Fruit fly (Drosophila melanogaster) whole organism, adult: ENCODE measurements around the gene QIL1.

Source experiments
- CG11617 ChIP-seq: fragments of 200-800 bp; sonication (Bioruptor generic); optimal IDR thresholded peaks from 2 replicates; lab custom pipeline; 2017; ENCODE audit warnings: mild to moderate bottlenecking, missing biosample characterization, missing genetic modification reagents, missing genetic modification characterization
- CG12768 ChIP-seq: fragments of 200-800 bp; sonication (Bioruptor generic); optimal IDR thresholded peaks from 2 replicates; lab custom pipeline; 2017; ENCODE audit warnings: missing biosample characterization, missing genetic modification characterization, mild to moderate bottlenecking, moderate library complexity, missing genetic modification reagents
- CG14711 ChIP-seq: fragments of 200-800 bp; sonication (Bioruptor generic); optimal IDR thresholded peaks from 2 replicates; lab custom pipeline; 2018; ENCODE audit warnings: missing biosample characterization, mild to moderate bottlenecking, missing genetic modification characterization, moderate library complexity
- CG33017 ChIP-seq: fragments of 200-800 bp; sonication (Bioruptor generic); optimal IDR thresholded peaks from 2 replicates; lab custom pipeline; 2018; ENCODE audit warnings: missing biosample characterization, mild to moderate bottlenecking, missing genetic modification characterization, moderate library complexity
- CG7045 ChIP-seq: fragments of 200-800 bp; sonication (Bioruptor generic); optimal IDR thresholded peaks from 2 replicates; lab custom pipeline; 2017; ENCODE audit warnings: missing biosample characterization, mild to moderate bottlenecking, missing genetic modification characterization
- CG7101 ChIP-seq: fragments of 200-800 bp; sonication (Bioruptor generic); optimal IDR thresholded peaks from 2 replicates; lab custom pipeline; 2018; ENCODE audit warnings: missing biosample characterization, mild to moderate bottlenecking, missing genetic modification characterization, moderate library complexity
- Clk ChIP-seq: fragments of 200-800 bp; sonication (Bioruptor generic); optimal IDR thresholded peaks from 2 replicates; lab custom pipeline; 2017; ENCODE audit warnings: missing biosample characterization, missing genetic modification characterization
- cic ChIP-seq: fragments of 200-800 bp; sonication (Bioruptor generic); optimal IDR thresholded peaks from 2 replicates; lab custom pipeline; 2017; ENCODE audit warnings: missing biosample characterization, mild to moderate bottlenecking, missing genetic modification characterization, moderate library complexity
- kay ChIP-seq: fragments of 200-800 bp; sonication (Bioruptor generic); peaks from one replicate; lab custom pipeline; 2016; ENCODE audit warnings: missing biosample characterization, missing genetic modification characterization, borderline replicate concordance
- pad ChIP-seq: fragments of 200-800 bp; sonication (Bioruptor generic); optimal IDR thresholded peaks from 3 replicates; lab custom pipeline; 2017; ENCODE audit warnings: missing biosample characterization, missing genetic modification characterization, mild to moderate bottlenecking, moderate library complexity, missing genetic modification reagents

- no peak for TF ChIP-seq pad (GFP tag; lab: Kevin White, UChicago)
- TF ChIP-seq CG11617 (GFP tag; lab: Kevin White, UChicago), result no peak
- no peak for TF ChIP-seq CG14711 (tag; lab: Kevin White, UChicago)
- peak; percentile 20 for TF ChIP-seq kay (GFP tag; lab: Kevin White, UChicago)
- TF ChIP-seq CG7045 (GFP tag; lab: Kevin White, UChicago), result no peak
- TF ChIP-seq Clk (GFP tag; lab: Kevin White, UChicago), result no peak
- TF ChIP-seq cic (GFP tag; lab: Kevin White, UChicago), result no peak
- TF ChIP-seq CG33017 (tag; lab: Kevin White, UChicago), result no peak
- no peak for TF ChIP-seq CG7101 (tag; lab: Kevin White, UChicago)
- no peak for TF ChIP-seq CG12768 (GFP tag; lab: Kevin White, UChicago)
These were observed 34.7 kb downstream of the QIL1 start for dm6 chr3L:17500315-17500985.
